Fruit fly (Drosophila melanogaster) whole organism, embryonic: ENCODE data around the gene sdt.

ENCODE experiments used
- Aef1 ChIP-seq: fragments of 200-800 bp; sonication (Bioruptor generic); IDR thresholded peaks from 3 replicates; pipeline ENCODE4 v1.3.6; 2022; ENCODE audit warnings: missing biosample characterization, missing genetic modification characterization
- Atf6 ChIP-seq: fragments of 200-800 bp; sonication (Bioruptor generic); IDR thresholded peaks from 2 replicates; pipeline ENCODE4 v1.3.6; 2022; ENCODE audit warnings: missing biosample characterization, missing genetic modification characterization
- Awh ChIP-seq: fragments of 200-800 bp; sonication (Bioruptor generic); IDR thresholded peaks from 2 replicates; pipeline ENCODE4, ENCODE4 v1.3.6; 2022; ENCODE audit warnings: missing biosample characterization, missing genetic modification characterization
- Bteb2 ChIP-seq: fragments of 200-800 bp; sonication (Bioruptor generic); optimal IDR thresholded peaks from 2 replicates; lab custom pipeline; 2016; ENCODE audit warnings: missing biosample characterization, missing genetic modification characterization
- CG11085 ChIP-seq: fragments of 200-800 bp; sonication (Bioruptor generic); IDR thresholded peaks from 2 replicates; pipeline ENCODE4 v1.3.6; 2022; ENCODE audit warnings: missing biosample characterization, missing genetic modification characterization
- CG11093 ChIP-seq: fragments of 200-800 bp; sonication (Bioruptor generic); IDR thresholded peaks from 3 replicates; pipeline ENCODE4 v1.3.6; 2022; ENCODE audit warnings: missing biosample characterization, missing genetic modification characterization
- CG11695 ChIP-seq: fragments of 200-800 bp; sonication (Bioruptor generic); IDR thresholded peaks from 3 replicates; pipeline ENCODE4 v1.3.6; 2022; ENCODE audit warnings: missing biosample characterization, missing genetic modification characterization
- CG12299 ChIP-seq: fragments of 200-800 bp; sonication (Bioruptor generic); optimal IDR thresholded peaks from 2 replicates; lab custom pipeline; 2018; ENCODE audit warnings: missing biosample characterization, mild to moderate bottlenecking, missing genetic modification characterization
- CG13775 ChIP-seq: fragments of 200-800 bp; sonication (Bioruptor generic); optimal IDR thresholded peaks from 3 replicates; lab custom pipeline; 2017; ENCODE audit warnings: missing biosample characterization, mild to moderate bottlenecking, missing genetic modification characterization
- CG14441 ChIP-seq: fragments of 200-800 bp; sonication (Bioruptor generic); IDR thresholded peaks from 2 replicates; pipeline ENCODE4 v1.3.6; 2022; ENCODE audit warnings: missing biosample characterization, missing genetic modification characterization
- CG17361 ChIP-seq: fragments of 200-800 bp; sonication (Bioruptor generic); IDR thresholded peaks from 3 replicates; pipeline ENCODE4 v1.3.6; 2022; ENCODE audit warnings: missing biosample characterization, missing genetic modification characterization
- CG2678 ChIP-seq: fragments of 200-800 bp; sonication (Bioruptor generic); optimal IDR thresholded peaks from 3 replicates; lab custom pipeline; 2019; ENCODE audit warnings: missing biosample characterization, mild to moderate bottlenecking, missing genetic modification characterization, moderate library complexity
- CG32767 ChIP-seq: fragments of 200-800 bp; sonication (Bioruptor generic); IDR thresholded peaks from 2 replicates; pipeline ENCODE4 v1.3.6; 2022; ENCODE audit warnings: missing biosample characterization, missing genetic modification characterization
- CG3847 ChIP-seq: fragments of 200-800 bp; sonication (Bioruptor generic); IDR thresholded peaks from 2 replicates; pipeline ENCODE4 v1.3.6; 2022; ENCODE audit warnings: missing biosample characterization, missing genetic modification characterization
- CG6791 ChIP-seq: fragments of 200-800 bp; sonication (Bioruptor generic); IDR thresholded peaks from 3 replicates; pipeline ENCODE4 v1.3.6; 2022; ENCODE audit warnings: missing biosample characterization, missing genetic modification characterization; ENCODE audit not compliant: partially characterized antibody
- CG8089 ChIP-seq: fragments of 200-800 bp; sonication (Bioruptor generic); optimal IDR thresholded peaks from 3 replicates; lab custom pipeline; 2016; ENCODE audit warnings: missing biosample characterization, missing genetic modification characterization
- Dp ChIP-seq: fragments of 200-800 bp; sonication (Bioruptor generic); optimal IDR thresholded peaks from 2 replicates; lab custom pipeline; 2018; ENCODE audit warnings: missing biosample characterization, mild to moderate bottlenecking, missing genetic modification characterization, moderate library complexity
- Hr39 ChIP-seq: fragments of >200 bp; optimal IDR thresholded peaks from 2 replicates; lab custom pipeline; 2017
- Hr51 ChIP-seq, 2 experiments: fragments of 200-800 bp; sonication (Bioruptor generic); optimal IDR thresholded peaks; 2 replicates in 1 of 2; 3 replicates in 1 of 2; lab custom pipeline; 2016 to 2018; ENCODE audit warnings: missing biosample characterization in 2 of 2, missing genetic modification characterization in 2 of 2, mild to moderate bottlenecking in 1 of 2, moderate library complexity in 1 of 2
- Med ChIP-seq: fragments of 200-800 bp; sonication (Bioruptor generic); peaks from one replicate; lab custom pipeline; 2016; ENCODE audit warnings: missing biosample characterization, missing genetic modification characterization, mild to moderate bottlenecking, inconsistent platforms, moderate library complexity
- Meics ChIP-seq: fragments of 200-800 bp; sonication (Bioruptor generic); optimal IDR thresholded peaks from 2 replicates; lab custom pipeline; 2017; ENCODE audit warnings: missing biosample characterization, mild to moderate bottlenecking, missing genetic modification characterization
- Mes4 ChIP-seq: fragments of 200-800 bp; sonication (Bioruptor generic); optimal IDR thresholded peaks from 2 replicates; lab custom pipeline; 2016; ENCODE audit warnings: missing biosample characterization, missing genetic modification characterization
- Sry-δ ChIP-seq: fragments of 200-800 bp; sonication (Bioruptor generic); optimal IDR thresholded peaks from 2 replicates; lab custom pipeline; 2016; ENCODE audit warnings: missing biosample characterization, missing genetic modification characterization
- Tbp ChIP-seq: fragments of >200 bp; optimal IDR thresholded peaks from 2 replicates; lab custom pipeline; 2018; ENCODE audit warnings: missing biosample characterization, missing genetic modification characterization
- ab ChIP-seq: fragments of 200-800 bp; sonication (Bioruptor generic); optimal IDR thresholded peaks from 2 replicates; lab custom pipeline; 2016; ENCODE audit warnings: missing biosample characterization, missing genetic modification characterization
- dpn ChIP-seq, 2 experiments: fragments of 200-800 bp; sonication (Bioruptor generic); optimal IDR thresholded peaks; 3 replicates each; lab custom pipeline; 2016; ENCODE audit warnings: missing biosample characterization in 2 of 2, missing genetic modification characterization in 2 of 2
- ems ChIP-seq: fragments of 200-800 bp; sonication (Bioruptor generic); optimal IDR thresholded peaks from 3 replicates; lab custom pipeline; 2016; ENCODE audit warnings: missing biosample characterization, missing genetic modification characterization
- ind ChIP-seq: fragments of 200-800 bp; sonication (Bioruptor generic); optimal IDR thresholded peaks from 3 replicates; lab custom pipeline; 2016; ENCODE audit warnings: missing biosample characterization, missing genetic modification characterization
- knrl ChIP-seq: fragments of 200-800 bp; sonication (Bioruptor generic); IDR thresholded peaks from 3 replicates; pipeline ENCODE4 v1.3.6; 2022; ENCODE audit warnings: missing biosample characterization, missing genetic modification characterization; ENCODE audit not compliant: partially characterized antibody
- lilli ChIP-seq: fragments of 200-800 bp; sonication (Bioruptor generic); optimal IDR thresholded peaks from 3 replicates; lab custom pipeline; 2016; ENCODE audit warnings: missing biosample characterization, missing genetic modification characterization
- pita ChIP-seq: fragments of 200-800 bp; sonication (Bioruptor generic); optimal IDR thresholded peaks from 2 replicates; lab custom pipeline; 2017; ENCODE audit warnings: missing biosample characterization, mild to moderate bottlenecking, missing genetic modification characterization
- scrt ChIP-seq: fragments of 200-800 bp; sonication (Bioruptor generic); optimal IDR thresholded peaks from 2 replicates; lab custom pipeline; 2018; ENCODE audit warnings: missing biosample characterization, mild to moderate bottlenecking, missing genetic modification characterization, moderate library complexity
- sens ChIP-seq: fragments of 200-800 bp; sonication (Bioruptor generic); peaks from one replicate; lab custom pipeline; 2016; ENCODE audit warnings: missing biosample characterization, missing genetic modification characterization
- sisA ChIP-seq: fragments of 200-800 bp; sonication (Bioruptor generic); IDR thresholded peaks from 2 replicates; pipeline ENCODE4 v1.3.6; 2022; ENCODE audit warnings: missing biosample characterization, missing genetic modification characterization
- vfl ChIP-seq: fragments of 200-800 bp; sonication (Bioruptor generic); optimal IDR thresholded peaks from 2 replicates; lab custom pipeline; 2016; ENCODE audit warnings: missing biosample characterization, missing genetic modification characterization

Gene sdt

DNA sequence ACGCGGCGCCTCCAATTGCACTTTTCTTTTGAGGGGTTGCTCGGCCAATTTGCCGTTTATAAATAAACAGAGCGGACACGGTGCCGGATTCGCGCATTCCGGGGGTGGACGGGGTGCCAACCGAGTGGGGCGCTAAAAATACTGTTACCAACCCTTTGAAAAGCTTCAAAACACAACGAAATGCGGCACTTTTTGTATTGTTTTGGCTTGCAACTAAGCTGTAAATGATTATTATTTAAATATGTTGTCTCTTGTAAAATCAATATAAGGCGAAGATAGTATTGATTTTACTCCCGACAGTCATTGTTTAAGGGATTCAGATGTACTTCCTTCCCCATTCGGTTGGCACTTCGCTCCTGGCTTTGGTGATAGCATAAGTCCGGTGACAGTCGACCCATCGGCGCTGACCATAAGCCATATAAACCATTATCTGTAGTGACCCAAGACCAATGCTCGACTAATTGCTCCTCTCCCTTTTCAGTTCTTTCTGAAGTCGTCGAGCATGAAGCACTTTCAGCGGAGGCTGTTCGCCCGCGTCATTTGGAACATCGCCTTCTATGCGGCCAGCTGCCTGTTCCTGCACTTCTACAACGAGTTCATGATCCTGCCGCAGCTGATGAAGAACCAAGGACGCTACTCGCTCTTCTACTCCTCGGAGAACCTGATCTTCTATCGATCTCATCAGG is 95.6 kb downstream of the sdt start, which contains the start of gene CG15343 (continued):
- TF ChIP-seq CG17361: 0 out of 3 replicates have a peak, but pooled peaks have one; percentile 29
- peak; percentile 25 for TF ChIP-seq ems
- TF ChIP-seq pita: no peak
- peak; percentile 25; the same call in 1 of the 3 replicates for TF ChIP-seq Aef1 (GFP tag; lab: Robert Waterston, UW)
- TF ChIP-seq CG11695: 0 out of 3 replicates have a peak, but pooled peaks have one; percentile 35
- no peak for TF ChIP-seq CG13775 (GFP tag; lab: Kevin White, UChicago)
- peak; percentile 11; the same call in 1 of the 2 replicates for TF ChIP-seq sisA (GFP tag; lab: Robert Waterston, UW)
- 0 out of 2 replicates have a peak, but pooled peaks have one; percentile 28 for TF ChIP-seq CG32767 (GFP tag; lab: Robert Waterston, UW)
- peak; percentile 46 for TF ChIP-seq lilli
- no peak for TF ChIP-seq Sry-δ (GFP tag; lab: Kevin White, UChicago)
- peak; percentile 60; the same call in 1 of the 3 replicates for TF ChIP-seq CG6791 (GFP tag; lab: Robert Waterston, UW)
- peak; percentile 46 for TF ChIP-seq ind (GFP tag; lab: Kevin White, UChicago)
- TF ChIP-seq vfl (GFP tag; lab: Kevin White, UChicago): no peak
- 0 out of 2 replicates have a peak, but pooled peaks have one; percentile 10 for TF ChIP-seq CG11085 (GFP tag; lab: Robert Waterston, UW)
- TF ChIP-seq Bteb2 (GFP tag; lab: Kevin White, UChicago): no peak
- TF ChIP-seq dpn (GFP tag; optimal IDR thresholded peaks at IDR 0.05; lab: Kevin White, UChicago): peak; percentile 9 to 29
- no peak for TF ChIP-seq ab (GFP tag; lab: Kevin White, UChicago)
- peak; percentile 87 for TF ChIP-seq Med (GFP tag; lab: Kevin White, UChicago)
- no peak for TF ChIP-seq CG12299
- TF ChIP-seq Dp: no peak
- TF ChIP-seq CG3847 (GFP tag; lab: Robert Waterston, UW): no peak
- peak; percentile 52 for TF ChIP-seq CG2678
- 0 out of 2 replicates have a peak, but pooled peaks have one; percentile 30 for TF ChIP-seq Awh (GFP tag; lab: Robert Waterston, UW)
- peak; percentile 36 for TF ChIP-seq Meics (GFP tag; lab: Kevin White, UChicago)
- no peak for TF ChIP-seq CG11093
- TF ChIP-seq Hr51 (GFP tag; optimal IDR thresholded peaks at IDR 0.05; lab: Kevin White, UChicago): peak in 1 of 2 experiments; percentile 18
- TF ChIP-seq CG14441 (GFP tag; lab: Robert Waterston, UW): peak; percentile 37; the same call in 1 of the 2 replicates
- no peak for TF ChIP-seq Atf6 (GFP tag; lab: Robert Waterston, UW)
- no peak for TF ChIP-seq knrl (GFP tag; lab: Robert Waterston, UW)
- no peak for TF ChIP-seq Mes4 (GFP tag; lab: Kevin White, UChicago)

DNA sequence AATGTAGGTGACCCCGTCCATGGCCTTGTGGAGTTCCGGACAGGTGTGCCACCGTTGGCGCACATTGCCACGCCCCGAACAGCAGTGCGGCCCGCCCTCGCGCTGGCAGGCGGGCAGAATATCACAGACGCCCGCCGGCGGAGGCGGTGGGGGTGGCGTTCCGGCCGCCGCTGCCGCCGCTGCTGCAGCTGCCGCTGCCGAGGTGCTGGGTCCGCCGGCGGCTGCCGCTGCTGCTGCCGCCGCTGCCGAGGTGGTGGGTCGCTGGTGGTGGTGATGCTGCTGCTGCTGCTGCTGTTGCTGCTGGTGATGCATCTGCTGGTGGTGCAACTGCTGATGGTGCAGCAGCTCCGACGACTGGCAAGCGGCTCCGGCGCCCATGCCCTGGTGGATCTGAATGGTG is 106.7 kb downstream of the sdt start:
- TF ChIP-seq Tbp: no peak
- peak; percentile 61 for TF ChIP-seq sens (GFP tag; lab: Kevin White, UChicago)

DNA sequence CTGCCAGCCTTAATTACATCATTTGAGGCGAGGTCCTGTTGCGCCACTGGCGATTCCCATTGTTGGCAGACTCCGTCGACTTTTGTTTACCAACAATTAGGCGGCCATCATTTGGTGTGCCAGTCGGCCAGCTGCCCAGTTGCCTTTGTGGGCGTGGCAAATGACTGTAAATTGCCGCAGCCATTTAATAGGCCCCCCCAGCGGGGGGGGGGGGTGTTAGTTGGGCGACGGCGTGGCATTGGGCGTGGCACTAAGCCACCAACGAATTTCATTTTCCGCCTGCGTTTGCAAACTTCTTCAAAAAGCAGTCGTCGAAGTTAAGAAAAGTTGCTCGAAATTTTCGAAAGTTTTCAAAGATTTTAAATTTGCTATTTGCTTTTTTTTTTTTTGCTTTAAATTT is 108.5 kb downstream of the sdt start:
- TF ChIP-seq CG8089 (GFP tag; lab: Kevin White, UChicago): no peak
- TF ChIP-seq Hr39 (lab: Kevin White, UChicago): peak; percentile 47
- TF ChIP-seq scrt: peak; percentile 2
- TF ChIP-seq, all 482 proteins: peak for 2
